Fruit fly (Drosophila melanogaster) whole organism, embryonic: Measurements from ENCODE around the gene CG43136.

Source experiments
- Ada2b ChIP-seq: fragments of 200-800 bp; sonication (Bioruptor generic); IDR thresholded peaks from 2 replicates; pipeline ENCODE4 v1.3.6; 2022; ENCODE audit warnings: missing biosample characterization, missing genetic modification characterization
- Adf1 ChIP-seq: fragments of 200-800 bp; sonication (Bioruptor generic); IDR thresholded peaks from 2 replicates; pipeline ENCODE4 v1.3.6; 2022; ENCODE audit warnings: missing biosample characterization, missing genetic modification characterization
- Asciz ChIP-seq: fragments of 200-800 bp; sonication (Bioruptor generic); optimal IDR thresholded peaks from 2 replicates; lab custom pipeline; 2017; ENCODE audit warnings: missing biosample characterization, mild to moderate bottlenecking, missing genetic modification characterization, missing genetic modification reagents
- CG10147 ChIP-seq: fragments of 200-800 bp; sonication (Bioruptor generic); optimal IDR thresholded peaks from 2 replicates; lab custom pipeline; 2019; ENCODE audit warnings: missing biosample characterization, mild to moderate bottlenecking, missing genetic modification characterization, moderate library complexity
- CG10431 ChIP-seq: fragments of 200-800 bp; sonication (Bioruptor generic); optimal IDR thresholded peaks from 3 replicates; lab custom pipeline; 2018; ENCODE audit warnings: missing biosample characterization, mild to moderate bottlenecking, missing genetic modification characterization
- CG11398 ChIP-seq: fragments of 200-800 bp; sonication (Bioruptor generic); optimal IDR thresholded peaks from 2 replicates; lab custom pipeline; 2016; ENCODE audit warnings: missing biosample characterization, missing genetic modification characterization
- CG12659 ChIP-seq: fragments of 200-800 bp; sonication (Bioruptor generic); optimal IDR thresholded peaks from 3 replicates; lab custom pipeline; 2017; ENCODE audit warnings: mild to moderate bottlenecking, missing biosample characterization, missing genetic modification reagents, missing genetic modification characterization
- CG12942 ChIP-seq: fragments of 200-800 bp; sonication (Bioruptor generic); optimal IDR thresholded peaks from 3 replicates; lab custom pipeline; 2016; ENCODE audit warnings: missing biosample characterization, missing genetic modification characterization
- CG14710 ChIP-seq: fragments of 200-800 bp; sonication (Bioruptor generic); optimal IDR thresholded peaks from 3 replicates; lab custom pipeline; 2019; ENCODE audit warnings: missing biosample characterization, mild to moderate bottlenecking, missing genetic modification characterization, moderate library complexity
- CG15269 ChIP-seq: fragments of 200-800 bp; sonication (Bioruptor generic); optimal IDR thresholded peaks from 2 replicates; lab custom pipeline; 2018; ENCODE audit warnings: missing biosample characterization, mild to moderate bottlenecking, missing genetic modification characterization, moderate library complexity
- CG15479 ChIP-seq: fragments of 200-800 bp; sonication (Bioruptor generic); optimal IDR thresholded peaks from 3 replicates; lab custom pipeline; 2019; ENCODE audit warnings: missing biosample characterization, mild to moderate bottlenecking, missing genetic modification characterization, moderate library complexity
- CG16863 ChIP-seq: fragments of 200-800 bp; sonication (Bioruptor generic); optimal IDR thresholded peaks from 3 replicates; lab custom pipeline; 2016; ENCODE audit warnings: missing biosample characterization, missing genetic modification characterization
- CG31388 ChIP-seq: fragments of 200-800 bp; sonication (Bioruptor generic); optimal IDR thresholded peaks from 2 replicates; lab custom pipeline; 2016; ENCODE audit warnings: missing biosample characterization, missing genetic modification characterization
- CG3838 ChIP-seq: fragments of 200-800 bp; sonication (Bioruptor generic); optimal IDR thresholded peaks from 3 replicates; lab custom pipeline; 2016; ENCODE audit warnings: missing biosample characterization, missing genetic modification characterization
- CG42726 ChIP-seq: fragments of 200-800 bp; sonication (Bioruptor generic); IDR thresholded peaks from 2 replicates; pipeline ENCODE4 v1.3.6; 2022; ENCODE audit warnings: missing biosample characterization, missing genetic modification characterization; ENCODE audit not compliant: partially characterized antibody
- CG4360 ChIP-seq: fragments of 200-800 bp; sonication (Bioruptor generic); IDR thresholded peaks from 2 replicates; pipeline ENCODE4 v1.3.6; 2022; ENCODE audit warnings: missing biosample characterization, missing genetic modification characterization
- CG8478 ChIP-seq: fragments of >200 bp; optimal IDR thresholded peaks from 2 replicates; lab custom pipeline; 2018
- CG9437 ChIP-seq: fragments of 200-800 bp; sonication (Bioruptor generic); optimal IDR thresholded peaks from 2 replicates; lab custom pipeline; 2018; ENCODE audit warnings: missing biosample characterization, mild to moderate bottlenecking, missing genetic modification characterization
- Deaf1 ChIP-seq: fragments of 200-800 bp; optimal IDR thresholded peaks from 3 replicates; lab custom pipeline; 2019; ENCODE audit warnings: missing biosample characterization, mild to moderate bottlenecking, missing genetic modification characterization, moderate library complexity
- Ets97D ChIP-seq: fragments of 200-800 bp; sonication (Bioruptor generic); optimal IDR thresholded peaks from 3 replicates; lab custom pipeline; 2016; ENCODE audit warnings: missing biosample characterization, missing genetic modification characterization
- HHEX ChIP-seq: fragments of 200-800 bp; sonication (Bioruptor generic); optimal IDR thresholded peaks from 3 replicates; lab custom pipeline; 2017; ENCODE audit warnings: missing biosample characterization, mild to moderate bottlenecking, missing genetic modification characterization, missing genetic modification reagents
- Hmr ChIP-seq: fragments of 200-800 bp; sonication (Bioruptor generic); optimal IDR thresholded peaks from 3 replicates; lab custom pipeline; 2017; ENCODE audit warnings: mild to moderate bottlenecking, missing biosample characterization, missing genetic modification reagents, missing genetic modification characterization
- MESR4 ChIP-seq: fragments of 200-800 bp; sonication (Bioruptor generic); optimal IDR thresholded peaks from 2 replicates; lab custom pipeline; 2018; ENCODE audit warnings: missing biosample characterization, mild to moderate bottlenecking, missing genetic modification characterization, moderate library complexity
- Med ChIP-seq: fragments of 200-800 bp; sonication (Bioruptor generic); peaks from one replicate; lab custom pipeline; 2016; ENCODE audit warnings: missing biosample characterization, missing genetic modification characterization, mild to moderate bottlenecking, inconsistent platforms, moderate library complexity
- Side ChIP-seq: fragments of 200-800 bp; sonication (Bioruptor generic); optimal IDR thresholded peaks from 2 replicates; lab custom pipeline; 2016; ENCODE audit warnings: missing biosample characterization, missing genetic modification characterization
- Vsx1 ChIP-seq: fragments of 200-800 bp; sonication (Bioruptor generic); optimal IDR thresholded peaks from 2 replicates; lab custom pipeline; 2017; ENCODE audit warnings: missing biosample characterization, mild to moderate bottlenecking, missing genetic modification characterization, missing genetic modification reagents
- bcd ChIP-seq: fragments of 200-800 bp; sonication (Bioruptor generic); optimal IDR thresholded peaks from 2 replicates; lab custom pipeline; 2017; ENCODE audit warnings: missing biosample characterization, mild to moderate bottlenecking, missing genetic modification characterization
- br ChIP-seq: fragments of >200 bp; optimal IDR thresholded peaks from 2 replicates; lab custom pipeline; 2017
- cato ChIP-seq: fragments of 200-800 bp; sonication (Bioruptor generic); optimal IDR thresholded peaks from 2 replicates; lab custom pipeline; 2016; ENCODE audit warnings: missing biosample characterization, missing genetic modification characterization, borderline replicate concordance
- cg ChIP-seq: fragments of 200-800 bp; sonication (Bioruptor generic); optimal IDR thresholded peaks from 3 replicates; lab custom pipeline; 2019; ENCODE audit warnings: missing biosample characterization, mild to moderate bottlenecking, missing genetic modification characterization, moderate library complexity
- ci ChIP-seq: fragments of 200-800 bp; sonication (Bioruptor generic); IDR thresholded peaks from 3 replicates; pipeline ENCODE4 v1.3.6; 2022; ENCODE audit warnings: missing biosample characterization, missing genetic modification characterization
- crp ChIP-seq, 2 experiments: fragments of 200-800 bp; sonication (Bioruptor generic); optimal IDR thresholded peaks; 2 replicates in 1 of 2; 3 replicates in 1 of 2; lab custom pipeline; 2017; ENCODE audit warnings: missing biosample characterization in 2 of 2, missing genetic modification characterization in 2 of 2, mild to moderate bottlenecking in 1 of 2, moderate library complexity in 1 of 2
- eve ChIP-seq, 2 experiments: fragments of >200 bp; optimal IDR thresholded peaks; 2 replicates each; lab custom pipeline; 2017; ENCODE audit warnings: missing biosample characterization in 2 of 2, missing genetic modification characterization in 2 of 2
- eyg ChIP-seq: fragments of 200-800 bp; sonication (Bioruptor generic); optimal IDR thresholded peaks from 3 replicates; lab custom pipeline; 2016; ENCODE audit warnings: missing biosample characterization, missing genetic modification characterization
- ftz-f1 ChIP-seq: fragments of 200-800 bp; sonication (Bioruptor generic); optimal IDR thresholded peaks from 2 replicates; lab custom pipeline; 2016; ENCODE audit warnings: missing biosample characterization, missing genetic modification characterization
- gcm2 ChIP-seq: fragments of 200-800 bp; sonication (Bioruptor generic); optimal IDR thresholded peaks from 2 replicates; lab custom pipeline; 2016; ENCODE audit warnings: missing biosample characterization, missing genetic modification characterization
- ham ChIP-seq: fragments of 200-800 bp; sonication (Bioruptor generic); IDR thresholded peaks from 2 replicates; pipeline ENCODE4 v1.3.6; 2022; ENCODE audit warnings: missing biosample characterization, missing genetic modification characterization
- hbn ChIP-seq: fragments of 200-800 bp; sonication (Bioruptor generic); IDR thresholded peaks from 2 replicates; pipeline ENCODE4 v1.3.6; 2022; ENCODE audit warnings: missing biosample characterization, missing genetic modification characterization; ENCODE audit not compliant: partially characterized antibody
- insv ChIP-seq, 2 experiments: fragments of 200-800 bp; sonication (Bioruptor generic); optimal IDR thresholded peaks; 3 replicates each; lab custom pipeline; 2016 to 2018; ENCODE audit warnings: missing biosample characterization in 2 of 2, missing genetic modification characterization in 2 of 2
- knrl ChIP-seq: fragments of 200-800 bp; sonication (Bioruptor generic); IDR thresholded peaks from 3 replicates; pipeline ENCODE4 v1.3.6; 2022; ENCODE audit warnings: missing biosample characterization, missing genetic modification characterization; ENCODE audit not compliant: partially characterized antibody
- lab ChIP-seq: fragments of 200-800 bp; sonication (Bioruptor generic); optimal IDR thresholded peaks from 3 replicates; lab custom pipeline; 2017; ENCODE audit warnings: missing biosample characterization, missing genetic modification characterization, mild to moderate bottlenecking, moderate library complexity, missing genetic modification reagents
- oc ChIP-seq: fragments of 200-800 bp; sonication (Bioruptor generic); optimal IDR thresholded peaks from 2 replicates; lab custom pipeline; 2018; ENCODE audit warnings: missing biosample characterization, mild to moderate bottlenecking, missing genetic modification characterization, moderate library complexity
- sens-2 ChIP-seq: fragments of 200-800 bp; sonication (Bioruptor generic); IDR thresholded peaks from 2 replicates; pipeline ENCODE4 v1.3.6; 2022; ENCODE audit warnings: missing biosample characterization, missing genetic modification characterization
- sim ChIP-seq: fragments of 200-800 bp; sonication (Bioruptor generic); IDR thresholded peaks from 2 replicates; pipeline ENCODE4 v1.3.6; 2022; ENCODE audit warnings: missing biosample characterization, missing genetic modification characterization
- slp2 ChIP-seq: fragments of 200-800 bp; sonication (Bioruptor generic); optimal IDR thresholded peaks from 2 replicates; lab custom pipeline; 2016; ENCODE audit warnings: missing biosample characterization, missing genetic modification characterization
- ssp ChIP-seq: fragments of 200-800 bp; sonication (Bioruptor generic); IDR thresholded peaks from 2 replicates; pipeline ENCODE4 v1.3.6; 2022; ENCODE audit warnings: missing biosample characterization, missing genetic modification characterization
- stwl ChIP-seq: fragments of 200-800 bp; sonication (Bioruptor generic); optimal IDR thresholded peaks from 3 replicates; lab custom pipeline; 2018; ENCODE audit warnings: missing biosample characterization, mild to moderate bottlenecking, missing genetic modification characterization, moderate library complexity
- vvl ChIP-seq: fragments of 200-800 bp; sonication (Bioruptor generic); IDR thresholded peaks from 2 replicates; pipeline ENCODE4 v1.3.6; 2022; ENCODE audit warnings: missing biosample characterization, missing genetic modification characterization
- zen2 ChIP-seq: fragments of 200-800 bp; sonication (Bioruptor generic); IDR thresholded peaks from 3 replicates; pipeline ENCODE4 v1.3.6; 2022; ENCODE audit warnings: missing biosample characterization, missing genetic modification characterization; ENCODE audit not compliant: partially characterized antibody

CG43136 gene

dm6 chrX:5899241-5900145 lies 45.9 kb downstream of the CG43136 start (continued):
- TF ChIP-seq oc (tag; lab: Kevin White, UChicago) (no peak), br (no peak), Ada2b (GFP tag; lab: Robert Waterston, UW) (no peak), CG8478 (lab: Kevin White, UChicago) (no peak), Deaf1 (peak; percentile 16), vvl (GFP tag; lab: Robert Waterston, UW) (no peak), insv (GFP tag; optimal IDR thresholded peaks at IDR 0.05; lab: Kevin White, UChicago) (peak in 1 of 2 experiments; percentile 12), eve (GFP tag; optimal IDR thresholded peaks at IDR 0.05; lab: Kevin White, UChicago) (no peak), Vsx1 (GFP tag; lab: Kevin White, UChicago) (peak; percentile 54), CG12659 (GFP tag; lab: Kevin White, UChicago) (no peak), crp (GFP tag; optimal IDR thresholded peaks at IDR 0.05; lab: Kevin White, UChicago) (no peak), CG3838 (no peak), CG42726 (GFP tag; lab: Robert Waterston, UW) (peak; percentile 44; the same call in 1 of the 2 replicates), CG12942 (GFP tag; lab: Kevin White, UChicago) (no peak), CG14710 (tag; lab: Kevin White, UChicago) (no peak), zen2 (GFP tag; lab: Robert Waterston, UW) (no peak), CG15479 (no peak), Asciz (GFP tag; lab: Kevin White, UChicago) (no peak), CG11398 (GFP tag; lab: Kevin White, UChicago) (no peak), CG16863 (GFP tag; lab: Kevin White, UChicago) (no peak), hbn (GFP tag; lab: Robert Waterston, UW) (no peak), sim (no peak), ham (no peak), ftz-f1 (GFP tag; lab: Kevin White, UChicago) (no peak), CG31388 (GFP tag; lab: Kevin White, UChicago) (no peak), Med (GFP tag; lab: Kevin White, UChicago) (peak; percentile 78), ci (0 out of 3 replicates have a peak, but pooled peaks have one; percentile 40), Adf1 (peak; percentile 66), CG9437 (GFP tag; lab: Kevin White, UChicago) (no peak), lab (GFP tag; lab: Kevin White, UChicago) (peak; percentile 61), knrl (no peak), stwl (tag; lab: Kevin White, UChicago) (no peak), CG10431 (GFP tag; lab: Kevin White, UChicago) (no peak), cg (GFP tag; lab: Kevin White, UChicago) (peak; percentile 61), gcm2 (GFP tag; lab: Kevin White, UChicago) (no peak), HHEX (GFP tag; lab: Kevin White, UChicago) (peak; percentile 26), Ets97D (GFP tag; lab: Kevin White, UChicago) (no peak), eyg (GFP tag; lab: Kevin White, UChicago) (no peak), ssp (no peak), sens-2 (GFP tag; lab: Robert Waterston, UW) (no peak), cato (GFP tag; lab: Kevin White, UChicago) (no peak), MESR4 (GFP tag; lab: Kevin White, UChicago) (no peak), bcd (GFP tag; lab: Kevin White, UChicago) (no peak), CG10147 (GFP tag; lab: Kevin White, UChicago) (no peak), CG15269 (no peak), CG4360 (GFP tag; lab: Robert Waterston, UW) (peak; percentile 54), Hmr (peak; percentile 30), slp2 (GFP tag; lab: Kevin White, UChicago) (no peak), Side (no peak)
